Worm (Caenorhabditis elegans) whole organism, L4 larva: ENCODE measurements around the gene cnc-2.
A peak's percentile ranks its signal among the peaks of the same experiment; 100 is the strongest.

Experiments
- D1046.2 ChIP-seq: fragments of 200-800 bp; sonication (Bioruptor generic); IDR thresholded peaks from 2 replicates; pipeline ENCODE4 v1.3.6; 2022; ENCODE audit warnings: missing genetic modification characterization, missing compliant biosample characterization
- F10B5.3 ChIP-seq: sonication (generic microtip); optimal IDR thresholded peaks from 2 replicates; lab custom pipeline; 2016; ENCODE audit warnings: mild to moderate bottlenecking, missing genetic modification characterization, missing compliant biosample characterization
- F44E2.7 ChIP-seq: fragments of 200-800 bp; sonication (Bioruptor generic); IDR thresholded peaks from 2 replicates; pipeline ENCODE4 v2.1.2; 2022; ENCODE audit warnings: missing genetic modification characterization, missing compliant biosample characterization
- F49E8.2 ChIP-seq: sonication (generic microtip); optimal IDR thresholded peaks from 2 replicates; lab custom pipeline; 2016; ENCODE audit warnings: missing compliant biosample characterization, mild to moderate bottlenecking, missing genetic modification characterization, borderline replicate concordance
- Y48G9A.11 ChIP-seq: fragments of 200-800 bp; sonication (Bioruptor generic); IDR thresholded peaks from 2 replicates; pipeline ENCODE4 v1.3.6; 2022; ENCODE audit warnings: missing genetic modification reagents, missing genetic modification characterization, missing compliant biosample characterization
- aly-2 ChIP-seq: sonication (generic microtip); optimal IDR thresholded peaks from 2 replicates; lab custom pipeline; 2018; ENCODE audit warnings: missing biosample characterization, missing genetic modification characterization
- ama-1 ChIP-seq: fragments of 150-350 bp; optimal IDR thresholded peaks from 2 replicates; lab custom pipeline; 2014; ENCODE audit warnings: inconsistent platforms, mixed read lengths
- attf-4 ChIP-seq: sonication (generic microtip); optimal IDR thresholded peaks from 3 replicates; lab custom pipeline; 2017; ENCODE audit warnings: missing biosample characterization, missing genetic modification characterization
- ceh-44 ChIP-seq: fragments of 200-800 bp; sonication (Bioruptor generic); IDR thresholded peaks from 2 replicates; pipeline ENCODE4 v1.3.6; 2022; ENCODE audit warnings: missing genetic modification reagents, missing genetic modification characterization, missing compliant biosample characterization
- daf-16 ChIP-seq, 3 experiments: sonication (generic microtip); optimal IDR thresholded peaks; 2 replicates each; lab custom pipeline; 2016 to 2017; ENCODE audit warnings: missing genetic modification characterization in 3 of 3, missing genetic modification reagents in 3 of 3, mild to moderate bottlenecking in 2 of 3, missing compliant biosample characterization in 2 of 3, missing biosample characterization in 1 of 3, moderate library complexity in 1 of 3
- daf-19 ChIP-seq: fragments of 200-800 bp; sonication (Bioruptor generic); conservative IDR thresholded peaks from 2 replicates; pipeline ENCODE4 v1.3.6; 2022; ENCODE audit warnings: missing genetic modification characterization, missing compliant biosample characterization
- daf-8 ChIP-seq: fragments of 200-800 bp; sonication (Bioruptor generic); IDR thresholded peaks from 2 replicates; pipeline ENCODE4 v1.3.6; 2022; ENCODE audit warnings: missing genetic modification characterization, missing compliant biosample characterization
- dmd-6 ChIP-seq: fragments of 200-800 bp; sonication (Bioruptor generic); IDR thresholded peaks from 2 replicates; pipeline ENCODE4 v1.3.6; 2022; ENCODE audit warnings: missing genetic modification reagents, missing genetic modification characterization, missing compliant biosample characterization
- dmd-8 ChIP-seq: fragments of 200-800 bp; sonication (Bioruptor generic); IDR thresholded peaks from 2 replicates; pipeline ENCODE4 v1.3.6; 2022; ENCODE audit warnings: missing genetic modification characterization, missing compliant biosample characterization
- dve-1 ChIP-seq: sonication (generic microtip); optimal IDR thresholded peaks from 2 replicates; lab custom pipeline; 2017; ENCODE audit warnings: antibody characterized with exemption, mild to moderate bottlenecking, missing genetic modification characterization, missing compliant biosample characterization; ENCODE audit not compliant: insufficient read depth
- fkh-10 ChIP-seq: fragments of 150-350 bp; optimal IDR thresholded peaks from 2 replicates; lab custom pipeline; 2014; ENCODE audit warnings: missing biosample characterization, missing genetic modification reagents, missing genetic modification characterization
- hlh-11 ChIP-seq: fragments of 200-800 bp; sonication (Bioruptor generic); optimal IDR thresholded peaks from 2 replicates; lab custom pipeline; 2018; ENCODE audit warnings: mild to moderate bottlenecking, missing genetic modification characterization, missing compliant biosample characterization
- lim-7 ChIP-seq: fragments of 200-800 bp; sonication (Bioruptor generic); IDR thresholded peaks from 2 replicates; pipeline ENCODE4 v1.3.6; 2022; ENCODE audit warnings: missing genetic modification characterization, missing compliant biosample characterization
- lin-1 ChIP-seq: fragments of 200-800 bp; sonication (Bioruptor generic); IDR thresholded peaks from 2 replicates; pipeline ENCODE4 v1.3.6; 2022; ENCODE audit warnings: missing genetic modification reagents, missing genetic modification characterization, missing compliant biosample characterization
- lin-13 ChIP-seq: fragments of 150-350 bp; optimal IDR thresholded peaks from 2 replicates; lab custom pipeline; 2014; ENCODE audit warnings: missing biosample characterization, missing genetic modification reagents, missing genetic modification characterization
- lin-15B ChIP-seq: fragments of 150-350 bp; sonication (generic microtip); optimal IDR thresholded peaks from 3 replicates; lab custom pipeline; 2014; ENCODE audit warnings: missing biosample characterization, missing genetic modification characterization
- lin-39 ChIP-seq: fragments of 150-350 bp; optimal IDR thresholded peaks from 2 replicates; lab custom pipeline; 2014; ENCODE audit warnings: missing biosample characterization, missing genetic modification reagents, missing genetic modification characterization
- madf-5 ChIP-seq, 2 experiments: fragments of 200-800 bp; sonication (Bioruptor generic); IDR thresholded peaks; 2 replicates each; pipeline ENCODE4 v1.3.6; 2022; ENCODE audit warnings: missing compliant biosample characterization in 2 of 2, missing genetic modification characterization in 2 of 2
- mdt-29 ChIP-seq: fragments of 200-800 bp; sonication (Bioruptor generic); IDR thresholded peaks from 2 replicates; pipeline ENCODE4 v1.3.6; 2022; ENCODE audit warnings: missing genetic modification reagents, missing genetic modification characterization, missing compliant biosample characterization
- mxl-3 ChIP-seq: fragments of 200-800 bp; sonication (Bioruptor generic); optimal IDR thresholded peaks from 2 replicates; lab custom pipeline; 2018; ENCODE audit warnings: mild to moderate bottlenecking, missing genetic modification characterization, missing compliant biosample characterization
- nhr-10 ChIP-seq: fragments of 150-350 bp; optimal IDR thresholded peaks from 2 replicates; lab custom pipeline; 2014; ENCODE audit warnings: missing biosample characterization, missing genetic modification characterization
- nhr-111 ChIP-seq: fragments of 200-800 bp; sonication (Bioruptor generic); optimal IDR thresholded peaks from 2 replicates; lab custom pipeline; 2018; ENCODE audit warnings: mild to moderate bottlenecking, missing genetic modification characterization, missing compliant biosample characterization
- nhr-237 ChIP-seq: sonication (generic microtip); optimal IDR thresholded peaks from 2 replicates; lab custom pipeline; 2017; ENCODE audit warnings: missing biosample characterization, missing genetic modification characterization
- nhr-28 ChIP-seq: fragments of 150-350 bp; optimal IDR thresholded peaks from 2 replicates; lab custom pipeline; 2014; ENCODE audit warnings: missing biosample characterization, missing genetic modification characterization
- nhr-42 ChIP-seq: fragments of 200-800 bp; sonication (Bioruptor generic); IDR thresholded peaks from 2 replicates; pipeline ENCODE4 v1.3.6; 2022; ENCODE audit warnings: missing genetic modification characterization, missing compliant biosample characterization
- nhr-77 ChIP-seq: fragments of 150-350 bp; optimal IDR thresholded peaks from 2 replicates; lab custom pipeline; 2014; ENCODE audit warnings: missing biosample characterization, missing genetic modification characterization
- php-3 ChIP-seq: fragments of 200-800 bp; sonication (Bioruptor generic); IDR thresholded peaks from 2 replicates; pipeline ENCODE4 v1.3.6; 2022; ENCODE audit warnings: missing genetic modification reagents, missing genetic modification characterization, missing compliant biosample characterization
- pqm-1 ChIP-seq: sonication (generic microtip); optimal IDR thresholded peaks from 2 replicates; lab custom pipeline; 2017; ENCODE audit warnings: missing biosample characterization, missing genetic modification characterization
- sdz-12 ChIP-seq: fragments of 200-800 bp; sonication (Bioruptor generic); optimal IDR thresholded peaks from 2 replicates; lab custom pipeline; 2018; ENCODE audit warnings: mild to moderate bottlenecking, missing genetic modification characterization, missing compliant biosample characterization
- set-16 ChIP-seq: fragments of 200-800 bp; sonication (Bioruptor generic); IDR thresholded peaks from 2 replicates; pipeline ENCODE4 v1.3.6; 2022; ENCODE audit warnings: missing genetic modification reagents, missing genetic modification characterization, missing compliant biosample characterization
- spr-1 ChIP-seq: sonication (generic microtip); optimal IDR thresholded peaks from 2 replicates; lab custom pipeline; 2016; ENCODE audit warnings: mild to moderate bottlenecking, missing genetic modification characterization, missing compliant biosample characterization
- zip-11 ChIP-seq: fragments of 200-800 bp; sonication (Bioruptor generic); IDR thresholded peaks from 2 replicates; pipeline ENCODE4 v1.3.6; 2022; ENCODE audit warnings: missing genetic modification characterization, missing compliant biosample characterization
- ztf-7 ChIP-seq: fragments of 150-350 bp; optimal IDR thresholded peaks from 2 replicates; lab custom pipeline; 2014; ENCODE audit warnings: missing biosample characterization, missing genetic modification characterization

Gene cnc-2

DNA sequence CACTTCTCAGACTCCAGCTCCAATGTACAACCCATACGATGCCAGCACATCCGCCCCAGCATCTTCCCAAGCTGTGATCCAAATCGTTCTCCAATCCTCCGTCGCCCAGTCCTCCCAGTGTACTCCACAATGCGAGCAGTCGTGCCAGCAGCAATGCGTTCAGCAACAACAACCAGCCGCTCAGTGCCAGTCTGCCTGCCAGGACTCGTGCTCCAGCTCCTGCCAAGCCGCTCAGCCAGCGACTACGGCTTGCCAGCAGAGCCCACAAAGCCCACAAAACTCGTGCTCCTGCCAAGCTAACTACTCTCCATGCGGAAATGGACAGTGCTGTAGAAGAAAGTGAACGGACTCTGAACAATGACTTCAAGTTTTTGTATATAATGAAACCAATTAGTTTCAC lies 15.9 kb upstream of the cnc-2 start:
- no peak for TF ChIP-seq php-3 (GFP tag; lab: Robert Waterston, UW)
- TF ChIP-seq ztf-7 (tag; lab: Kevin White, UChicago) = no peak
- TF ChIP-seq F44E2.7 (GFP tag; lab: Robert Waterston, UW) = 0 out of 2 replicates have a peak, but pooled peaks have one; percentile 30
- no peak for TF ChIP-seq daf-8 (GFP tag; lab: Robert Waterston, UW)
- no peak for TF ChIP-seq F10B5.3
- TF ChIP-seq nhr-237 (tag; lab: Kevin White, UChicago) = no peak
- no peak for TF ChIP-seq spr-1 (tag; lab: Kevin White, UChicago)
- no peak for TF ChIP-seq D1046.2
- TF ChIP-seq mdt-29 (GFP tag; lab: Robert Waterston, UW) = no peak
- TF ChIP-seq ceh-44 (GFP tag; lab: Robert Waterston, UW) = no peak
- TF ChIP-seq ama-1 = no peak
- TF ChIP-seq daf-19 (GFP tag; lab: Robert Waterston, UW) = no peak
- TF ChIP-seq lim-7 (GFP tag; lab: Robert Waterston, UW) = 0 out of 2 replicates have a peak, but pooled peaks have one; percentile 36
- TF ChIP-seq set-16 (GFP tag; lab: Robert Waterston, UW) = peak; percentile 89
- TF ChIP-seq, all 104 proteins: peak for 3

- no peak for TF ChIP-seq dve-1
- no peak for TF ChIP-seq Y48G9A.11
- peak; percentile 83 for TF ChIP-seq dmd-6 (GFP tag; lab: Robert Waterston, UW)
- peak; percentile 26 for TF ChIP-seq hlh-11 (tag; lab: Kevin White, UChicago)
- TF ChIP-seq madf-5 (GFP tag; IDR thresholded peaks at IDR 0.05; lab: Robert Waterston, UW) = no peak
- peak; percentile 37 for TF ChIP-seq pqm-1
- TF ChIP-seq daf-16 (GFP tag; optimal IDR thresholded peaks at IDR 0.05; lab: Kevin White, UChicago) = no peak
- TF ChIP-seq daf-16 (tag; optimal IDR thresholded peaks at IDR 0.05; lab: Kevin White, UChicago) = peak; percentile 9
- TF ChIP-seq nhr-77 = peak; percentile 26
- TF ChIP-seq lin-1 (GFP tag; lab: Robert Waterston, UW) = no peak
- TF ChIP-seq nhr-28 = peak; percentile 66
Measured at ce11 chrV:1464543-1465040, 14.6 kb upstream of the cnc-2 start, which contains the start of the genes fpn-1.2 and pqn-54. Gene fpn-1.2, minus strand, starts transcription at chrV:1464699. Gene pqn-54, plus strand, starts transcription at chrV:1464990.

ce11 chrV:1460069-1460468 lies 10.1 kb upstream of the cnc-2 start, which contains the start of gene hacd-1:
Gene hacd-1, plus strand, starts transcription at chrV:1460369.
- TF ChIP-seq attf-4 (tag; lab: Kevin White, UChicago) (no peak), dmd-8 (no peak), nhr-42 (GFP tag; lab: Robert Waterston, UW) (no peak), mdt-29 (GFP tag; lab: Robert Waterston, UW) (no peak), lin-39 (no peak), sdz-12 (GFP tag; lab: Kevin White, UChicago) (no peak), lin-13 (no peak), nhr-111 (GFP tag; lab: Kevin White, UChicago) (no peak), mxl-3 (no peak), ztf-7 (tag; lab: Kevin White, UChicago) (no peak), fkh-10 (no peak), zip-11 (GFP tag; lab: Robert Waterston, UW) (no peak), aly-2 (tag; lab: Kevin White, UChicago) (no peak), F49E8.2 (tag; lab: Kevin White, UChicago) (no peak), dve-1 (no peak), nhr-10 (no peak), lin-15B (tag; lab: Kevin White, UChicago) (no peak), madf-5 (GFP tag; IDR thresholded peaks at IDR 0.05; lab: Robert Waterston, UW) (no peak)
